Worm (Caenorhabditis elegans) whole organism, L4 larva: Measurements from ENCODE around the gene flcn-1.

ENCODE experiments used
- D1046.2 ChIP-seq: fragments of 200-800 bp; sonication (Bioruptor generic); IDR thresholded peaks from 2 replicates; pipeline ENCODE4 v1.3.6; 2022; ENCODE audit warnings: missing genetic modification characterization, missing compliant biosample characterization
- F37D6.2 ChIP-seq: sonication (generic microtip); optimal IDR thresholded peaks from 2 replicates; lab custom pipeline; 2016; ENCODE audit warnings: mild to moderate bottlenecking, missing genetic modification characterization, missing compliant biosample characterization
- R02D3.7 ChIP-seq: fragments of 150-350 bp; sonication (generic microtip); optimal IDR thresholded peaks from 3 replicates; lab custom pipeline; 2014; ENCODE audit warnings: missing biosample characterization, missing genetic modification characterization
- Y48G9A.11 ChIP-seq: fragments of 200-800 bp; sonication (Bioruptor generic); IDR thresholded peaks from 2 replicates; pipeline ENCODE4 v1.3.6; 2022; ENCODE audit warnings: missing genetic modification reagents, missing genetic modification characterization, missing compliant biosample characterization
- ZK337.2 ChIP-seq: fragments of 200-800 bp; sonication (Bioruptor generic); IDR thresholded peaks from 2 replicates; pipeline ENCODE4 v1.3.6; 2022; ENCODE audit warnings: missing genetic modification reagents, missing genetic modification characterization, missing compliant biosample characterization
- aha-1 ChIP-seq: fragments of 150-350 bp; peaks from one replicate; lab custom pipeline; 2014; ENCODE audit warnings: missing biosample characterization, missing genetic modification characterization
- aly-2 ChIP-seq: sonication (generic microtip); optimal IDR thresholded peaks from 2 replicates; lab custom pipeline; 2018; ENCODE audit warnings: missing biosample characterization, missing genetic modification characterization
- ceh-20 ChIP-seq: fragments of 200-800 bp; sonication (Bioruptor generic); IDR thresholded peaks from 2 replicates; pipeline ENCODE4 v1.3.6; 2022; ENCODE audit warnings: missing genetic modification reagents, missing genetic modification characterization, missing compliant biosample characterization
- ceh-28 ChIP-seq: fragments of 150-350 bp; optimal IDR thresholded peaks from 2 replicates; lab custom pipeline; 2014; ENCODE audit warnings: missing biosample characterization, missing genetic modification reagents, missing genetic modification characterization
- ceh-44 ChIP-seq: fragments of 200-800 bp; sonication (Bioruptor generic); IDR thresholded peaks from 2 replicates; pipeline ENCODE4 v1.3.6; 2022; ENCODE audit warnings: missing genetic modification reagents, missing genetic modification characterization, missing compliant biosample characterization
- ceh-62 ChIP-seq: sonication (generic microtip); optimal IDR thresholded peaks from 2 replicates; lab custom pipeline; 2017; ENCODE audit warnings: missing biosample characterization, missing genetic modification characterization
- ces-1 ChIP-seq: fragments of 150-350 bp; sonication (generic microtip); optimal IDR thresholded peaks from 4 replicates; lab custom pipeline; 2014; ENCODE audit warnings: missing biosample characterization, missing genetic modification reagents, missing genetic modification characterization
- cey-2 ChIP-seq: sonication (generic microtip); optimal IDR thresholded peaks from 3 replicates; lab custom pipeline; 2017; ENCODE audit warnings: missing genetic modification characterization, mild to moderate bottlenecking, missing compliant biosample characterization, antibody characterized with exemption, borderline replicate concordance; ENCODE audit not compliant: insufficient read depth
- ctbp-1 ChIP-seq: fragments of 200-800 bp; sonication (Bioruptor generic); IDR thresholded peaks from 2 replicates; pipeline ENCODE4 v1.3.6; 2022; ENCODE audit warnings: missing genetic modification reagents, missing genetic modification characterization, missing compliant biosample characterization
- dmd-6 ChIP-seq: fragments of 200-800 bp; sonication (Bioruptor generic); IDR thresholded peaks from 2 replicates; pipeline ENCODE4 v1.3.6; 2022; ENCODE audit warnings: missing genetic modification reagents, missing genetic modification characterization, missing compliant biosample characterization
- dve-1 ChIP-seq: sonication (generic microtip); optimal IDR thresholded peaks from 2 replicates; lab custom pipeline; 2017; ENCODE audit warnings: antibody characterized with exemption, mild to moderate bottlenecking, missing genetic modification characterization, missing compliant biosample characterization; ENCODE audit not compliant: insufficient read depth
- egl-43 ChIP-seq: fragments of 200-800 bp; sonication (Bioruptor generic); IDR thresholded peaks from 2 replicates; pipeline ENCODE4 v1.3.6; 2022; ENCODE audit warnings: missing genetic modification reagents, missing genetic modification characterization, missing compliant biosample characterization
- fos-1 ChIP-seq: fragments of 150-350 bp; optimal IDR thresholded peaks from 2 replicates; lab custom pipeline; 2014; ENCODE audit warnings: missing biosample characterization, missing genetic modification characterization
- hif-1 ChIP-seq, 2 experiments: sonication (generic microtip); optimal IDR thresholded peaks; 2 replicates each; lab custom pipeline; 2016 to 2017; ENCODE audit warnings: missing compliant biosample characterization in 2 of 2, missing genetic modification characterization in 2 of 2, missing genetic modification reagents in 2 of 2, missing genotype in 2 of 2, mild to moderate bottlenecking in 1 of 2
- hlh-11 ChIP-seq: fragments of 200-800 bp; sonication (Bioruptor generic); optimal IDR thresholded peaks from 2 replicates; lab custom pipeline; 2018; ENCODE audit warnings: mild to moderate bottlenecking, missing genetic modification characterization, missing compliant biosample characterization
- hlh-30 ChIP-seq: sonication (generic microtip); optimal IDR thresholded peaks from 2 replicates; lab custom pipeline; 2017; ENCODE audit warnings: antibody characterized with exemption, mild to moderate bottlenecking, missing genetic modification characterization, missing compliant biosample characterization; ENCODE audit not compliant: insufficient read depth
- lin-13 ChIP-seq: fragments of 150-350 bp; optimal IDR thresholded peaks from 2 replicates; lab custom pipeline; 2014; ENCODE audit warnings: missing biosample characterization, missing genetic modification reagents, missing genetic modification characterization
- lin-38 ChIP-seq: fragments of 200-800 bp; sonication (Bioruptor generic); IDR thresholded peaks from 2 replicates; pipeline ENCODE4 v1.3.6; 2022; ENCODE audit warnings: missing genetic modification reagents, missing genetic modification characterization, missing compliant biosample characterization
- mdl-1 ChIP-seq, 2 experiments: fragments of 150-350 bp in 1 of 2; sonication (generic microtip) in 1 of 2; optimal IDR thresholded peaks; 2 replicates each; lab custom pipeline; 2014 to 2017; ENCODE audit warnings: missing biosample characterization in 2 of 2, missing genetic modification characterization in 2 of 2
- mep-1 ChIP-seq: fragments of 150-350 bp; sonication (generic microtip); optimal IDR thresholded peaks from 3 replicates; lab custom pipeline; 2014; ENCODE audit warnings: missing biosample characterization, missing genetic modification characterization
- mes-2 ChIP-seq: sonication (generic microtip); optimal IDR thresholded peaks from 2 replicates; lab custom pipeline; 2016; ENCODE audit warnings: missing genotype, mild to moderate bottlenecking, missing genetic modification characterization, missing compliant biosample characterization; ENCODE audit not compliant: poor library complexity, severe bottlenecking
- mxl-3 ChIP-seq: fragments of 200-800 bp; sonication (Bioruptor generic); optimal IDR thresholded peaks from 2 replicates; lab custom pipeline; 2018; ENCODE audit warnings: mild to moderate bottlenecking, missing genetic modification characterization, missing compliant biosample characterization
- nhr-10 ChIP-seq: fragments of 150-350 bp; optimal IDR thresholded peaks from 2 replicates; lab custom pipeline; 2014; ENCODE audit warnings: missing biosample characterization, missing genetic modification characterization
- nhr-11 ChIP-seq: fragments of 150-350 bp; optimal IDR thresholded peaks from 2 replicates; lab custom pipeline; 2014; ENCODE audit warnings: missing biosample characterization, missing genetic modification characterization
- nhr-28 ChIP-seq: fragments of 150-350 bp; optimal IDR thresholded peaks from 2 replicates; lab custom pipeline; 2014; ENCODE audit warnings: missing biosample characterization, missing genetic modification characterization
- nhr-41 ChIP-seq: fragments of 200-800 bp; sonication (Bioruptor generic); IDR thresholded peaks from 2 replicates; pipeline ENCODE4 v1.3.6; 2022; ENCODE audit warnings: missing genetic modification reagents, missing genetic modification characterization, missing compliant biosample characterization
- nhr-48 ChIP-seq: sonication (generic microtip); optimal IDR thresholded peaks from 2 replicates; lab custom pipeline; 2016; ENCODE audit warnings: mild to moderate bottlenecking, missing genetic modification characterization, missing compliant biosample characterization
- nhr-6 ChIP-seq: fragments of 150-350 bp; optimal IDR thresholded peaks from 2 replicates; lab custom pipeline; 2014; ENCODE audit warnings: missing biosample characterization, missing genetic modification characterization
- nhr-76 ChIP-seq: fragments of 150-350 bp; optimal IDR thresholded peaks from 2 replicates; lab custom pipeline; 2014; ENCODE audit warnings: missing biosample characterization, missing genetic modification characterization
- nhr-77 ChIP-seq: fragments of 150-350 bp; optimal IDR thresholded peaks from 2 replicates; lab custom pipeline; 2014; ENCODE audit warnings: missing biosample characterization, missing genetic modification characterization
- pha-4 ChIP-seq, 2 experiments: fragments of 150-350 bp in 1 of 2; fragments of 200-800 bp in 1 of 2; sonication (Bioruptor generic) in 1 of 2; IDR thresholded peaks in 1 of 2; optimal IDR thresholded peaks in 1 of 2; 2 replicates each; pipeline versions ENCODE4 v1.3.6 to Lab custom; 2014 to 2022; ENCODE audit warnings: missing genetic modification characterization in 2 of 2, missing genetic modification reagents in 2 of 2, missing biosample characterization in 1 of 2, missing compliant biosample characterization in 1 of 2
- php-3 ChIP-seq: fragments of 200-800 bp; sonication (Bioruptor generic); IDR thresholded peaks from 2 replicates; pipeline ENCODE4 v1.3.6; 2022; ENCODE audit warnings: missing genetic modification reagents, missing genetic modification characterization, missing compliant biosample characterization
- pqm-1 ChIP-seq: sonication (generic microtip); optimal IDR thresholded peaks from 2 replicates; lab custom pipeline; 2017; ENCODE audit warnings: missing biosample characterization, missing genetic modification characterization
- rbr-2 ChIP-seq: sonication (generic microtip); optimal IDR thresholded peaks from 2 replicates; lab custom pipeline; 2016; ENCODE audit warnings: missing genotype, missing genetic modification characterization, missing compliant biosample characterization
- set-16 ChIP-seq: fragments of 200-800 bp; sonication (Bioruptor generic); IDR thresholded peaks from 2 replicates; pipeline ENCODE4 v1.3.6; 2022; ENCODE audit warnings: missing genetic modification reagents, missing genetic modification characterization, missing compliant biosample characterization
- snpc-1.2 ChIP-seq: fragments of 200-800 bp; sonication (Bioruptor generic); IDR thresholded peaks from 2 replicates; pipeline ENCODE4 v1.3.6; 2022; ENCODE audit warnings: missing genetic modification reagents, missing genetic modification characterization, missing compliant biosample characterization
- spr-1 ChIP-seq: sonication (generic microtip); optimal IDR thresholded peaks from 2 replicates; lab custom pipeline; 2016; ENCODE audit warnings: mild to moderate bottlenecking, missing genetic modification characterization, missing compliant biosample characterization
- tag-97 ChIP-seq: fragments of 200-800 bp; sonication (Bioruptor generic); IDR thresholded peaks from 2 replicates; pipeline ENCODE4 v1.3.6; 2022; ENCODE audit warnings: missing genetic modification characterization, missing compliant biosample characterization
- tra-1 ChIP-seq: fragments of 200-800 bp; sonication (Bioruptor generic); IDR thresholded peaks from 2 replicates; pipeline ENCODE4 v1.3.6; 2022; ENCODE audit warnings: missing genetic modification reagents, missing genetic modification characterization, missing compliant biosample characterization
- zip-11 ChIP-seq: fragments of 200-800 bp; sonication (Bioruptor generic); IDR thresholded peaks from 2 replicates; pipeline ENCODE4 v1.3.6; 2022; ENCODE audit warnings: missing genetic modification characterization, missing compliant biosample characterization

The flcn-1 gene

ce11 chrII:6926488-6926887 is 2.1 kb upstream of the flcn-1 start (continued):
- TF ChIP-seq Y48G9A.11 (no peak), pqm-1 (tag; lab: Kevin White, UChicago) (peak; percentile 68), hif-1 (tag; optimal IDR thresholded peaks at IDR 0.05; lab: Kevin White, UChicago) (peak; percentile 18 to 74), aha-1 (tag; lab: Kevin White, UChicago) (peak; percentile 52), ceh-62 (tag; lab: Kevin White, UChicago) (no peak), nhr-11 (tag; lab: Kevin White, UChicago) (peak; percentile 73), F37D6.2 (tag; lab: Kevin White, UChicago) (peak; percentile 44), nhr-76 (tag; lab: Kevin White, UChicago) (no peak), pha-4 (GFP tag; IDR thresholded peaks at IDR 0.05; lab: Robert Waterston, UW) (peak; percentile 76; the same call in 1 of the 2 replicates), pha-4 (tag; optimal IDR thresholded peaks at IDR 0.05; lab: Kevin White, UChicago) (peak; percentile 30), ceh-44 (GFP tag; lab: Robert Waterston, UW) (no peak), ces-1 (GFP tag; lab: Kevin White, UChicago) (no peak), snpc-1.2 (GFP tag; lab: Robert Waterston, UW) (no peak), set-16 (peak; percentile 68), ZK337.2 (GFP tag; lab: Robert Waterston, UW) (0 out of 2 replicates have a peak, but pooled peaks have one; percentile 46), mxl-3 (GFP tag; lab: Kevin White, UChicago) (peak; percentile 78), fos-1 (no peak), aly-2 (tag; lab: Kevin White, UChicago) (no peak), dve-1 (tag; lab: Kevin White, UChicago) (peak; percentile 93), hlh-11 (peak; percentile 94), ctbp-1 (GFP tag; lab: Robert Waterston, UW) (peak; percentile 72), nhr-41 (no peak), egl-43 (GFP tag; lab: Robert Waterston, UW) (peak; percentile 37; the same call in 1 of the 2 replicates), nhr-77 (tag; lab: Kevin White, UChicago) (peak; percentile 56), dmd-6 (peak; percentile 83), lin-13 (peak; percentile 56), mdl-1 (tag; optimal IDR thresholded peaks at IDR 0.05; lab: Kevin White, UChicago) (peak; percentile 61 to 91), tra-1 (GFP tag; lab: Robert Waterston, UW) (peak; percentile 82), tag-97 (GFP tag; lab: Robert Waterston, UW) (no peak), R02D3.7 (tag; lab: Kevin White, UChicago) (no peak), ceh-20 (GFP tag; lab: Robert Waterston, UW) (peak; percentile 13; the same call in 1 of the 2 replicates), lin-38 (GFP tag; lab: Robert Waterston, UW) (peak; percentile 41), D1046.2 (GFP tag; lab: Robert Waterston, UW) (no peak), rbr-2 (tag; lab: Kevin White, UChicago) (peak; percentile 83), cey-2 (tag; lab: Kevin White, UChicago) (no peak), nhr-10 (tag; lab: Kevin White, UChicago) (peak; percentile 40), mep-1 (peak; percentile 91), zip-11 (GFP tag; lab: Robert Waterston, UW) (no peak), hlh-30 (peak; percentile 94), spr-1 (tag; lab: Kevin White, UChicago) (peak; percentile 0), mes-2 (peak; percentile 83), nhr-48 (tag; lab: Kevin White, UChicago) (peak; percentile 75), nhr-28 (peak; percentile 70), ceh-28 (tag; lab: Kevin White, UChicago) (peak; percentile 34), nhr-6 (tag; lab: Kevin White, UChicago) (no peak), php-3 (peak; percentile 63; the same call in 1 of the 2 replicates)
